Fruit fly (Drosophila melanogaster): ENCODE data around the gene CG33673.

DNA sequence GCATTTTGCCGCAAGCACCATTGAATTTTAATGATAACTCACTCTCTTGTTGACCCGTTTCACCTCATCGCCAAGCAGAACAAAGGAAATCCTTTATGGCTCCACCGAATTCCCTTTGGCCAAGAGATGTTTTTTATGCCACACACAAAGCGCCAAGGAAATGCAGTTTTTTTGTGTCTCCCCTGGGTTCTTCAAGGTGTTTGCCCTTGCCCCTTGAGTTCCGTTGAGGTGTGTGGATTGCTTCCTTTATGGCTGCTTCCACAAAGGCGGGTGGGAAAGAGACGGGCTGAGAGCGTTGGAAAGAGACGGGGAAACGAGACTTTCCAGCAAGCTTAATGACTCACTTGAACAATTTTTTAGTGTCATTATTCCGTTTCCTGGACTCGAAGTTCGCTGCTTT lies 45.3 kb downstream of the CG33673 start:
- TF ChIP-seq Blimp-1 (GFP tag; optimal IDR thresholded peaks at IDR 0.05) (no peak), Gug (GFP tag; IDR thresholded peaks at IDR 0.05) (no peak), CG31627 (GFP tag; optimal IDR thresholded peaks at IDR 0.05) (no peak), Hr4 (GFP tag; optimal IDR thresholded peaks at IDR 0.05) (no peak), CG3919 (GFP tag; optimal IDR thresholded peaks at IDR 0.05) (no peak), CG11762 (GFP tag; optimal IDR thresholded peaks at IDR 0.05; ENCODE audit: insufficient read depth) (no peak), Eip78C (GFP tag) (no peak), CG6808 (GFP tag; optimal IDR thresholded peaks at IDR 0.05) (no peak), Hr39 (GFP tag; optimal IDR thresholded peaks at IDR 0.05) (no peak), fkh (GFP tag; optimal IDR thresholded peaks at IDR 0.05) (no peak), dsx (GFP tag; optimal IDR thresholded peaks at IDR 0.05; ENCODE audit: poor library complexity, severe bottlenecking) (no peak), CG6792 (GFP tag; optimal IDR thresholded peaks at IDR 0.05) (no peak), CG10631 (GFP tag; optimal IDR thresholded peaks at IDR 0.05) (no peak), CG6163 (GFP tag; IDR thresholded peaks at IDR 0.05) (no peak)

Measured in whole organism, prepupa.